Worm (Caenorhabditis elegans) whole organism, L4 larva: ENCODE results near the gene F35E8.1.

Experiments
- madf-5 ChIP-seq, 2 experiments: fragments of 200-800 bp; sonication (Bioruptor generic); IDR thresholded peaks; 2 replicates each; pipeline ENCODE4 v1.3.6; 2022; ENCODE audit warnings: missing compliant biosample characterization in 2 of 2, missing genetic modification characterization in 2 of 2
- nhr-237 ChIP-seq: sonication (generic microtip); optimal IDR thresholded peaks from 2 replicates; lab custom pipeline; 2017; ENCODE audit warnings: missing biosample characterization, missing genetic modification characterization
- nhr-25 ChIP-seq: sonication (generic microtip); optimal IDR thresholded peaks from 2 replicates; lab custom pipeline; 2017; ENCODE audit warnings: missing genetic modification characterization, mild to moderate bottlenecking, missing compliant biosample characterization, antibody characterized with exemption, moderate library complexity, borderline replicate concordance; ENCODE audit not compliant: insufficient read depth
- snpc-4 ChIP-seq: fragments of 150-350 bp; optimal IDR thresholded peaks from 2 replicates; lab custom pipeline; 2014; ENCODE audit warnings: missing biosample characterization, missing genetic modification characterization

DNA sequence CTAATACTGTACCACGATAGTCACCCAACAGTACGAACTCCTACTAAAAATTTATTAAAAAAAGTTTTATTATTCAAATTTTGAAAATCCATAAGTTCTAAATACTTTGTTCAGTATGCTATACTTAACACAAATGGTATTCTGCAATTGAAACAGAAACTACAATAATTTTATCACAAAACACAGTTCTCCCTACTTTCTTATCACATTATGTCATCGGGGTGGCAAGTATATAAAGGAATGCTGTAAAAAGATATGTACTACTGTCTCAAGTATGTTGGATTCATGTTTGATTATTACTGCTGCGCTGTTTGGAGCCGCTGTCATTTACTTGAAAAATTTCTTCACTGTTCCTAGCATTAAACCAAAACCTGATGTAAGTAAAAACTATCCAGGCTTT lies 15.7 kb upstream of the F35E8.1 start, which contains the start of gene cdr-1:
- TF ChIP-seq nhr-237 (tag; lab: Kevin White, UChicago) (no peak), madf-5 (GFP tag; IDR thresholded peaks at IDR 0.05; lab: Robert Waterston, UW) (no peak), snpc-4 (tag; lab: Kevin White, UChicago) (no peak), nhr-25 (tag; lab: Kevin White, UChicago) (no peak)
